Worm (Caenorhabditis elegans): ENCODE measurements around the gene ZK1058.3.
A peak's percentile ranks its signal among the peaks of the same experiment; 100 is the strongest.

The ZK1058.3 gene

DNA sequence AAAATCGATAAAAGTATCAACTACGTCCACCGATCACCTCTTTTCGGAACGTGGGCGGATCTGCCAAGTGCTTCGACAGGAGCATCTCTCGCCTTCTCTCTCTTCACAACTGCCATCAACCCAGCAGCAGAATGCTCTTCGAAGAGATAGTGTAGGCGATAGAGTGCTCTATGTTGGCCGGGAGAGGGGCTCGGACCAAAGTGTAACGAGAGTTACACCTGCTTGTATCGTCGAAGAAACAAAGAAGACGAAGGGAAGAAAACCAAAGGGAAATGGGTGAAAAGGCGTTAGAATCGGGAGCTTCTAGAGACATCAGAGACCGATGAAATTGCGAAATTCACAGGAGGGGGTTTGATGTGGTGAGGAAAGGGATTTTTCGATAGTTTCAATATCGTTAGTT, 3.8 kb upstream of the ZK1058.3 start:
- TF ChIP-seq ceh-44 (GFP tag; IDR thresholded peaks at IDR 0.05) (no peak), set-16 (GFP tag; IDR thresholded peaks at IDR 0.05) (0 out of 2 replicates have a peak, but pooled peaks have one; percentile 26), hlh-11 (tag; optimal IDR thresholded peaks at IDR 0.05) (peak; percentile 20), dpl-1 (GFP tag; optimal IDR thresholded peaks at IDR 0.05) (no peak), mxl-3 (GFP tag; optimal IDR thresholded peaks at IDR 0.05) (no peak), unc-62 (GFP tag; optimal IDR thresholded peaks at IDR 0.05 in 1 of 2) (peak in 1 of 2 experiments; percentile 89), unc-62 (tag; optimal IDR thresholded peaks at IDR 0.05) (no peak), spr-3 (GFP tag; optimal IDR thresholded peaks at IDR 0.05) (no peak), aha-1 (tag) (peak; percentile 82), ceh-62 (tag; optimal IDR thresholded peaks at IDR 0.05) (no peak), fkh-10 (GFP tag; optimal IDR thresholded peaks at IDR 0.05) (no peak)

- peak; percentile 89 for TF ChIP-seq aha-1 (tag)
- TF ChIP-seq Y5F2A.4 (GFP tag; optimal IDR thresholded peaks at IDR 0.05) = no peak
- no peak for TF ChIP-seq ctbp-1 (GFP tag; IDR thresholded peaks at IDR 0.05)
- TF ChIP-seq nhr-10 (tag; optimal IDR thresholded peaks at IDR 0.05) = no peak
- no peak for TF ChIP-seq D1046.2 (GFP tag; IDR thresholded peaks at IDR 0.05)
- no peak for TF ChIP-seq F49E8.2 (tag; optimal IDR thresholded peaks at IDR 0.05; ENCODE audit: borderline replicate concordance)
- TF ChIP-seq daf-16 (GFP tag; optimal IDR thresholded peaks at IDR 0.05) = no peak
- no peak for TF ChIP-seq daf-16 (tag; optimal IDR thresholded peaks at IDR 0.05)
- peak; percentile 39 for TF ChIP-seq mes-2 (tag; optimal IDR thresholded peaks at IDR 0.05; ENCODE audit: poor library complexity, severe bottlenecking)
- no peak for TF ChIP-seq F26F4.8 (GFP tag; conservative IDR thresholded peaks at IDR 0.05)
- no peak for TF ChIP-seq hlh-11 (tag; optimal IDR thresholded peaks at IDR 0.05)
- no peak for TF ChIP-seq daf-19 (GFP tag; conservative IDR thresholded peaks at IDR 0.05)
- no peak for TF ChIP-seq arid-1 (GFP tag; conservative IDR thresholded peaks at IDR 0.05)
- TF ChIP-seq zip-2 (tag; optimal IDR thresholded peaks at IDR 0.05) = no peak
- TF ChIP-seq snpc-1.2 (GFP tag; IDR thresholded peaks at IDR 0.05) = no peak
- peak; percentile 30 for TF ChIP-seq mep-1 (tag; optimal IDR thresholded peaks at IDR 0.05)
- TF ChIP-seq zfp-3 (GFP tag; conservative IDR thresholded peaks at IDR 0.05) = no peak
- no peak for TF ChIP-seq nhr-6 (tag; optimal IDR thresholded peaks at IDR 0.05)
- no peak for TF ChIP-seq lin-29 (GFP tag; IDR thresholded peaks at IDR 0.05)
- no peak for TF ChIP-seq nhr-41 (GFP tag; IDR thresholded peaks at IDR 0.05)
- TF ChIP-seq mdt-29 (GFP tag; IDR thresholded peaks at IDR 0.05) = no peak
- no peak for TF ChIP-seq nhr-77 (tag; optimal IDR thresholded peaks at IDR 0.05)
- TF ChIP-seq dpl-1 (GFP tag; optimal IDR thresholded peaks at IDR 0.05) = no peak
- no peak for TF ChIP-seq pqm-1 (tag; optimal IDR thresholded peaks at IDR 0.05)
- no peak for TF ChIP-seq aly-2 (tag; optimal IDR thresholded peaks at IDR 0.05)
- no peak for TF ChIP-seq egl-43 (GFP tag; IDR thresholded peaks at IDR 0.05)
Observed at ce11 chrIII:3915705-3916104, 3.0 kb upstream of the ZK1058.3 start.

- TF ChIP-seq egl-43 (GFP tag; IDR thresholded peaks at IDR 0.05) (0 out of 2 replicates have a peak, but pooled peaks have one; percentile 47), set-16 (GFP tag; IDR thresholded peaks at IDR 0.05) (no peak), mxl-3 (GFP tag; optimal IDR thresholded peaks at IDR 0.05) (peak; percentile 21), lin-38 (GFP tag; IDR thresholded peaks at IDR 0.05) (peak; percentile 61), daf-16 (GFP tag; optimal IDR thresholded peaks at IDR 0.05) (no peak), daf-16 (tag; optimal IDR thresholded peaks at IDR 0.05) (peak; percentile 47), unc-130 (GFP tag; optimal IDR thresholded peaks at IDR 0.05) (peak; percentile 60), nhr-6 (tag; optimal IDR thresholded peaks at IDR 0.05) (peak; percentile 67), egl-27 (tag; optimal IDR thresholded peaks at IDR 0.05) (no peak), hif-1 (tag; optimal IDR thresholded peaks at IDR 0.05) (peak in 1 of 2 experiments; percentile 74), nhr-42 (GFP tag; IDR thresholded peaks at IDR 0.05) (0 out of 2 replicates have a peak, but pooled peaks have one; percentile 48), duxl-1 (tag; optimal IDR thresholded peaks at IDR 0.05; ENCODE audit: poor library complexity) (peak; percentile 67), T26A8.4 (GFP tag; IDR thresholded peaks at IDR 0.05) (peak; percentile 77), mep-1 (tag; optimal IDR thresholded peaks at IDR 0.05) (peak; percentile 75), dmd-6 (GFP tag; IDR thresholded peaks at IDR 0.05) (0 out of 2 replicates have a peak, but pooled peaks have one; percentile 25), hmg-1.1 (GFP tag; IDR thresholded peaks at IDR 0.05) (peak; percentile 56; the same call in 1 of the 2 replicates), hlh-11 (tag; optimal IDR thresholded peaks at IDR 0.05) (peak; percentile 28), dve-1 (tag; optimal IDR thresholded peaks at IDR 0.05; ENCODE audit: insufficient read depth) (peak; percentile 59), nhr-237 (tag; optimal IDR thresholded peaks at IDR 0.05) (no peak), D1046.2 (GFP tag; IDR thresholded peaks at IDR 0.05) (no peak), mes-2 (tag; optimal IDR thresholded peaks at IDR 0.05; ENCODE audit: poor library complexity, severe bottlenecking) (peak; percentile 93), dmd-8 (GFP tag; IDR thresholded peaks at IDR 0.05) (no peak), snpc-1.2 (GFP tag; IDR thresholded peaks at IDR 0.05) (0 out of 2 replicates have a peak, but pooled peaks have one; percentile 14), madf-9 (GFP tag; conservative IDR thresholded peaks at IDR 0.05) (no peak)
Observed at ce11 chrIII:3916624-3917023, 2.0 kb upstream of the ZK1058.3 start, which contains the start of gene ccdc-47. Gene ccdc-47 (plus strand): TSS chrIII:3916967.

Measured in whole organism, L4 larva.